Fruit fly (Drosophila melanogaster) whole organism, prepupa: ENCODE measurements around the gene CG11693.

Experiments
- Blimp-1 ChIP-seq: fragments of 200-800 bp; sonication (Bioruptor generic); optimal IDR thresholded peaks from 3 replicates; lab custom pipeline; 2017; ENCODE audit warnings: missing biosample characterization, missing genetic modification characterization, mild to moderate bottlenecking, moderate library complexity, missing genetic modification reagents
- CG10631 ChIP-seq: fragments of 200-800 bp; sonication (Bioruptor generic); optimal IDR thresholded peaks from 2 replicates; lab custom pipeline; 2016; ENCODE audit warnings: missing biosample characterization, missing genetic modification characterization
- CG11294 ChIP-seq: fragments of 200-800 bp; sonication (Bioruptor generic); IDR thresholded peaks from 2 replicates; pipeline ENCODE4 v1.3.6; 2022; ENCODE audit warnings: missing biosample characterization, missing genetic modification characterization
- CG11762 ChIP-seq: fragments of 200-800 bp; sonication (Bioruptor generic); optimal IDR thresholded peaks from 3 replicates; lab custom pipeline; 2016; ENCODE audit warnings: missing biosample characterization, missing genetic modification characterization; ENCODE audit not compliant: insufficient read depth
- CG11902 ChIP-seq: fragments of 200-800 bp; sonication (Bioruptor generic); optimal IDR thresholded peaks from 3 replicates; lab custom pipeline; 2016; ENCODE audit warnings: missing biosample characterization, missing genetic modification characterization
- CG16779 ChIP-seq: fragments of 200-800 bp; sonication (Bioruptor generic); optimal IDR thresholded peaks from 3 replicates; lab custom pipeline; 2017; ENCODE audit warnings: missing biosample characterization, mild to moderate bottlenecking, missing genetic modification characterization
- CG3032 ChIP-seq: fragments of 200-800 bp; optimal IDR thresholded peaks from 2 replicates; lab custom pipeline; 2019; ENCODE audit warnings: missing biosample characterization, mild to moderate bottlenecking, missing genetic modification characterization, moderate library complexity
- CG32006 ChIP-seq: fragments of 200-800 bp; sonication (Bioruptor generic); optimal IDR thresholded peaks from 3 replicates; lab custom pipeline; 2017; ENCODE audit warnings: missing biosample characterization, mild to moderate bottlenecking, missing genetic modification characterization
- CG3919 ChIP-seq: fragments of 200-800 bp; sonication (Bioruptor generic); optimal IDR thresholded peaks from 3 replicates; lab custom pipeline; 2016; ENCODE audit warnings: missing biosample characterization, missing genetic modification characterization
- CG4318 ChIP-seq: fragments of 200-800 bp; sonication (Bioruptor generic); optimal IDR thresholded peaks from 3 replicates; lab custom pipeline; 2017; ENCODE audit warnings: missing biosample characterization, mild to moderate bottlenecking, missing genetic modification characterization
- CG6163 ChIP-seq: fragments of 200-800 bp; sonication (Bioruptor generic); IDR thresholded peaks from 3 replicates; pipeline ENCODE4 v1.3.6; 2022; ENCODE audit warnings: missing biosample characterization, missing genetic modification characterization
- CG6808 ChIP-seq: fragments of 200-800 bp; sonication (Bioruptor generic); optimal IDR thresholded peaks from 3 replicates; lab custom pipeline; 2017; ENCODE audit warnings: missing biosample characterization, missing genetic modification characterization, mild to moderate bottlenecking, moderate library complexity, missing genetic modification reagents
- CG8119 ChIP-seq: fragments of 200-800 bp; sonication (Bioruptor generic); IDR thresholded peaks from 3 replicates; pipeline ENCODE4 v1.3.6; 2022; ENCODE audit warnings: missing biosample characterization, missing genetic modification characterization
- Hr38 ChIP-seq: sonication (Bioruptor generic); optimal IDR thresholded peaks from 2 replicates; lab custom pipeline; 2016; ENCODE audit warnings: missing biosample characterization, missing genetic modification characterization
- Hr39 ChIP-seq: fragments of 200-800 bp; sonication (Bioruptor generic); optimal IDR thresholded peaks from 2 replicates; lab custom pipeline; 2016; ENCODE audit warnings: missing biosample characterization, missing genetic modification characterization
- Lpt ChIP-seq: fragments of 200-800 bp; sonication (Bioruptor generic); optimal IDR thresholded peaks from 3 replicates; lab custom pipeline; 2016; ENCODE audit warnings: missing biosample characterization, missing genetic modification characterization
- Smox ChIP-seq: fragments of 200-800 bp; sonication (Bioruptor generic); optimal IDR thresholded peaks from 3 replicates; lab custom pipeline; 2016; ENCODE audit warnings: missing biosample characterization, missing genetic modification characterization
- Sox14 ChIP-seq: fragments of 200-800 bp; sonication (Bioruptor generic); optimal IDR thresholded peaks from 3 replicates; lab custom pipeline; 2016; ENCODE audit warnings: missing biosample characterization, missing genetic modification characterization
- achi ChIP-seq: fragments of 200-800 bp; sonication (Bioruptor generic); optimal IDR thresholded peaks from 3 replicates; lab custom pipeline; 2016; ENCODE audit warnings: missing biosample characterization, missing genetic modification characterization
- acj6 ChIP-seq: fragments of 200-800 bp; sonication (Bioruptor generic); optimal IDR thresholded peaks from 3 replicates; lab custom pipeline; 2016; ENCODE audit warnings: missing biosample characterization, missing genetic modification characterization
- cyc ChIP-seq: fragments of 200-800 bp; sonication (Bioruptor generic); optimal IDR thresholded peaks from 3 replicates; lab custom pipeline; 2016; ENCODE audit warnings: missing biosample characterization, missing genetic modification characterization
- dac ChIP-seq: fragments of 200-800 bp; sonication (Bioruptor generic); optimal IDR thresholded peaks from 2 replicates; lab custom pipeline; 2017; ENCODE audit warnings: missing biosample characterization, mild to moderate bottlenecking, missing genetic modification characterization
- dsx ChIP-seq: fragments of 200-800 bp; optimal IDR thresholded peaks from 3 replicates; lab custom pipeline; 2019; ENCODE audit warnings: missing biosample characterization, mild to moderate bottlenecking, missing genetic modification characterization, moderate library complexity; ENCODE audit not compliant: poor library complexity, severe bottlenecking
- eg ChIP-seq: fragments of 200-800 bp; sonication (Bioruptor generic); IDR thresholded peaks from 3 replicates; pipeline ENCODE4 v1.3.6; 2022; ENCODE audit warnings: missing biosample characterization, missing genetic modification characterization
- esn ChIP-seq: fragments of 200-800 bp; sonication (Bioruptor generic); optimal IDR thresholded peaks from 2 replicates; lab custom pipeline; 2016; ENCODE audit warnings: missing biosample characterization, mild to moderate bottlenecking, missing genetic modification characterization, moderate library complexity
- fd59A ChIP-seq: fragments of 200-800 bp; sonication (Bioruptor generic); optimal IDR thresholded peaks from 2 replicates; lab custom pipeline; 2017; ENCODE audit warnings: missing biosample characterization, mild to moderate bottlenecking, missing genetic modification characterization, missing genetic modification reagents
- fkh ChIP-seq: fragments of 200-800 bp; sonication (Bioruptor generic); optimal IDR thresholded peaks from 3 replicates; lab custom pipeline; 2017; ENCODE audit warnings: missing biosample characterization, mild to moderate bottlenecking, missing genetic modification characterization, moderate library complexity
- lz ChIP-seq: fragments of 200-800 bp; sonication (Bioruptor generic); optimal IDR thresholded peaks from 3 replicates; lab custom pipeline; 2016; ENCODE audit warnings: missing biosample characterization, missing genetic modification characterization
- net ChIP-seq: fragments of 200-800 bp; sonication (Bioruptor generic); optimal IDR thresholded peaks from 3 replicates; lab custom pipeline; 2016; ENCODE audit warnings: missing biosample characterization, missing genetic modification characterization
- pdm3 ChIP-seq: fragments of 200-800 bp; sonication (Bioruptor generic); optimal IDR thresholded peaks from 3 replicates; lab custom pipeline; 2016; ENCODE audit warnings: missing biosample characterization, missing genetic modification characterization
- ss ChIP-seq, 2 experiments: fragments of 200-800 bp; sonication (Bioruptor generic); optimal IDR thresholded peaks; 2 replicates in 1 of 2; 3 replicates in 1 of 2; lab custom pipeline; 2017 to 2018; ENCODE audit warnings: mild to moderate bottlenecking in 2 of 2, missing biosample characterization in 2 of 2, missing genetic modification characterization in 2 of 2, moderate library complexity in 1 of 2
- svp ChIP-seq: fragments of 200-800 bp; sonication (Bioruptor generic); peaks from one replicate; lab custom pipeline; 2016; ENCODE audit warnings: missing biosample characterization, missing genetic modification characterization
- topi ChIP-seq: fragments of 200-800 bp; sonication (Bioruptor generic); optimal IDR thresholded peaks from 3 replicates; lab custom pipeline; 2016; ENCODE audit warnings: missing biosample characterization, missing genetic modification characterization

CG11693 gene

dm6 chr3R:8292034-8292433, 18.5 kb downstream of the CG11693 start, which contains the start of gene CG31463:
CG31463 (plus strand) TSS chr3R:8292335.
- TF ChIP-seq ss (GFP tag; optimal IDR thresholded peaks at IDR 0.05; lab: Kevin White, UChicago) (no peak), CG4318 (no peak), acj6 (GFP tag; lab: Kevin White, UChicago) (no peak), CG6808 (GFP tag; lab: Kevin White, UChicago) (no peak), CG3032 (tag; lab: Kevin White, UChicago) (no peak), net (GFP tag; lab: Kevin White, UChicago) (no peak), fd59A (GFP tag; lab: Kevin White, UChicago) (no peak), CG6163 (no peak), eg (GFP tag; lab: Robert Waterston, UW) (no peak), CG10631 (GFP tag; lab: Kevin White, UChicago) (no peak), CG11902 (GFP tag; lab: Kevin White, UChicago) (no peak), CG11294 (no peak), Blimp-1 (GFP tag; lab: Kevin White, UChicago) (no peak), dsx (no peak), CG11762 (GFP tag; lab: Kevin White, UChicago) (no peak), CG16779 (no peak), esn (GFP tag; lab: Kevin White, UChicago) (no peak), CG8119 (no peak), fkh (GFP tag; lab: Kevin White, UChicago) (no peak), Sox14 (no peak)

DNA sequence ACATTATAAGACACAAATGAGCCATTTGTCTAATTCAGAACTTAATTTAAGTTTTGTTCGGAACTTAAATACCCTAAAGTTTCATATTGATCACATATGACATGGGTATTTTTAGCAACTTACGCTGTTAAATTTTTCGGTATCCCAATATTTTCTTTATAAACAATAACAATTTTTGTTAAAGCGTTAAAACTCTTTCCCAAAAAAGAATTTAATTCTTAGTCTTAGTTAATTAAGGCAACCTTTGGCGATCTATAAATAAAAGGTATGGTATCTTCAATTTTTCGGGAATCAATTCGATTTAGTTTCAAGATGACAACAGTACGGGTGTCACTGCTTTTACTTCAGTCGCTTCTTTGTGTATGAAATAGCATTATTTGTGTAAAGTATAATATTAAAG, 19.6 kb downstream of the CG11693 start, which contains the start of gene CG31464:
CG31464 (plus strand) TSS at position 301 of the 400 bp plus-strand sequence.
- TF ChIP-seq topi (no peak), net (GFP tag; lab: Kevin White, UChicago) (no peak), Hr39 (no peak), CG32006 (no peak), Hr38 (GFP tag; lab: Kevin White, UChicago) (no peak), dac (GFP tag; lab: Kevin White, UChicago) (no peak), Sox14 (no peak), lz (GFP tag; lab: Kevin White, UChicago) (no peak), CG6163 (no peak)

DNA sequence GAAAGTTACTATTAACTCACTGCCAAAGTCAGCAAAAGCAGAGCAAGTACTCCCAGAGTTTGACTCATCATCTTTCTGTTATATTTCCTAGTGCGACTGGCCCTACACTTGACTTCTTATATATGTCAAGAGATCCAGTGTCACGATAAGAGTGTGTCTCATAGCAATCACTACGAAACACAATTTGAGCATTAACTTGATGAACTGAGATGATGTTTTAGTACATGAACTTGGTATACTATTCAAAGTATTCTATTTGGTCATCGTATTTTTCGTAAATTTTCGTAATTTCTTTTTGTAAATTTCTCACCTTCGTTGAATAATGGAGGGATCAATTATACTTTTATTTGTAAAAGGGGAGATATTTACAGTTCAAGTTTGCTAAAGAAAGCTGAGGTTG, 20.1 kb downstream of the CG11693 start, which contains the start of gene CG11672:
CG11672 (minus strand) TSS at position 101 of the 400 bp plus-strand sequence.
- TF ChIP-seq CG6163 (no peak), Hr39 (no peak), CG4318 (no peak), Smox (no peak)

- TF ChIP-seq svp (GFP tag; lab: Kevin White, UChicago), result peak; percentile 45
- no peak for TF ChIP-seq CG3919 (GFP tag; lab: Kevin White, UChicago)
These were observed 21.8 kb downstream of the CG11693 start for dm6 chr3R:8288790-8289189.

DNA sequence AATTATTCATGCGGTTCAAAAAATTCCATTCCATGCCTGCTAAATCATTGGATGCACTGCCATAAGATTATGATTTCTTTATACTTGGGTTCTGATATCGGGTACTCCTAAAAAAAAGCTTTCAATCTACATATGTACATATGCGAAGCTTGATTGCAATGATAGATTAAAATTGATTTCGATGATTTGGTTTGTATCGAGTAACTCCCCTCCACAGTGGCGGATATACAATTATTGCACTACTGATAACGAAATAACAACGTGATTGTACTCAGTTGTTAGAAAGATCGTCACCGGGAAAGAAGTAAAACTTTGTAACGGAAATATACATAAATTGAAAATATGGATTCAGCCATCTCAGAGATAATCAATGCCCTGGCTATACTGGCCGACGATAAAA, 22.9 kb downstream of the CG11693 start, which contains the start of gene Nazo:
Nazo (plus strand) TSS at position 180 of the 400 bp plus-strand sequence.
- TF ChIP-seq Hr39 (no peak), cyc (GFP tag; lab: Kevin White, UChicago) (no peak), achi (GFP tag; lab: Kevin White, UChicago) (no peak), dsx (no peak), Hr38 (GFP tag; lab: Kevin White, UChicago) (no peak), pdm3 (GFP tag; lab: Kevin White, UChicago) (no peak), ss (GFP tag; optimal IDR thresholded peaks at IDR 0.05; lab: Kevin White, UChicago) (no peak), Lpt (GFP tag; lab: Kevin White, UChicago) (no peak)
- TF ChIP-seq, all 60 proteins: peak for 0
